Worm (Caenorhabditis elegans): ENCODE data around the gene smap-1.

- TF ChIP-seq zfp-3 (GFP tag; conservative IDR thresholded peaks at IDR 0.05) (no peak), nhr-76 (tag; optimal IDR thresholded peaks at IDR 0.05) (no peak), ama-1 (optimal IDR thresholded peaks at IDR 0.05) (no peak), php-3 (GFP tag; IDR thresholded peaks at IDR 0.05) (no peak), nhr-25 (tag; optimal IDR thresholded peaks at IDR 0.05; ENCODE audit: borderline replicate concordance, insufficient read depth) (no peak), nhr-11 (tag; optimal IDR thresholded peaks at IDR 0.05) (no peak), lim-7 (GFP tag; IDR thresholded peaks at IDR 0.05) (no peak)
Observed at ce11 chrIII:10704499-10704898, 35.1 kb downstream of the smap-1 start.

All from whole organism, L4 larva.